Fruit fly (Drosophila melanogaster): ENCODE measurements around the gene Spn.

Spn gene

dm6 chr3L:2494183-2494541 lies 59.9 kb downstream of the Spn start (continued):
- TF ChIP-seq CG1024 (GFP tag; IDR thresholded peaks at IDR 0.05) = peak; percentile 80
- TF ChIP-seq CG13424 (tag; optimal IDR thresholded peaks at IDR 0.05) = peak; percentile 81
- peak; percentile 76 for TF ChIP-seq NfI (GFP tag; optimal IDR thresholded peaks at IDR 0.05)
- TF ChIP-seq CG11695 (GFP tag; IDR thresholded peaks at IDR 0.05) = peak; percentile 94
- peak; percentile 24 for TF ChIP-seq CG2116 (GFP tag; optimal IDR thresholded peaks at IDR 0.05)
- peak; percentile 86 for TF ChIP-seq CG6854 (GFP tag; optimal IDR thresholded peaks at IDR 0.05)
- TF ChIP-seq GATAe (GFP tag; conservative IDR thresholded peaks at IDR 0.05) = peak; percentile 100
- no peak for TF ChIP-seq Atf3 (GFP tag; optimal IDR thresholded peaks at IDR 0.05)
- peak; percentile 92 for TF ChIP-seq CG11456 (GFP tag; IDR thresholded peaks at IDR 0.05)
- peak; percentile 91 for TF ChIP-seq al (GFP tag; IDR thresholded peaks at IDR 0.05)
- TF ChIP-seq pb (GFP tag; optimal IDR thresholded peaks at IDR 0.05) = peak; percentile 88
- peak; percentile 97 for TF ChIP-seq CG18599 (GFP tag; optimal IDR thresholded peaks at IDR 0.05)
- peak; percentile 86 for TF ChIP-seq bcd (GFP tag; optimal IDR thresholded peaks at IDR 0.05)
- TF ChIP-seq scrt (GFP tag; optimal IDR thresholded peaks at IDR 0.05) = peak; percentile 84
- TF ChIP-seq CG8765 (GFP tag; IDR thresholded peaks at IDR 0.05) = peak; percentile 77
- TF ChIP-seq trh (GFP tag; optimal IDR thresholded peaks at IDR 0.05) = peak; percentile 12
- no peak for TF ChIP-seq unc-4 (GFP tag; IDR thresholded peaks at IDR 0.05; ENCODE audit: partially characterized antibody)
- peak; percentile 93 for TF ChIP-seq CG7839 (tag; optimal IDR thresholded peaks at IDR 0.05)
- TF ChIP-seq sisA (GFP tag; IDR thresholded peaks at IDR 0.05) = peak; percentile 90
- TF ChIP-seq CG11504 (tag; optimal IDR thresholded peaks at IDR 0.05) = peak; percentile 90
- peak; percentile 91 for TF ChIP-seq ind (GFP tag; optimal IDR thresholded peaks at IDR 0.05)
- TF ChIP-seq chn (GFP tag; optimal IDR thresholded peaks at IDR 0.05) = peak; percentile 33
- TF ChIP-seq CG6654 (GFP tag; optimal IDR thresholded peaks at IDR 0.05) = peak; percentile 60
- peak; percentile 71; the same call in 1 of the 2 replicates for TF ChIP-seq CG11696 (GFP tag; IDR thresholded peaks at IDR 0.05)
- TF ChIP-seq prd (optimal IDR thresholded peaks at IDR 0.05) = no peak
- TF ChIP-seq prd (GFP tag; IDR thresholded peaks at IDR 0.05) = peak; percentile 93
- peak; percentile 83 for TF ChIP-seq CG1647 (GFP tag; optimal IDR thresholded peaks at IDR 0.05)
- TF ChIP-seq CG10543 (GFP tag; optimal IDR thresholded peaks at IDR 0.05) = peak; percentile 82
- TF ChIP-seq sim (GFP tag; IDR thresholded peaks at IDR 0.05) = peak; percentile 61
- no peak for TF ChIP-seq z (GFP tag; IDR thresholded peaks at IDR 0.05)
- peak; percentile 72 for TF ChIP-seq mirr (GFP tag; optimal IDR thresholded peaks at IDR 0.05)
- TF ChIP-seq lab (GFP tag; optimal IDR thresholded peaks at IDR 0.05) = peak; percentile 97
- TF ChIP-seq CG15601 (tag; optimal IDR thresholded peaks at IDR 0.05) = peak; percentile 32
- peak; percentile 69 for TF ChIP-seq Jarid2 (GFP tag; optimal IDR thresholded peaks at IDR 0.05)
- no peak for TF ChIP-seq Doc3 (GFP tag; IDR thresholded peaks at IDR 0.05; ENCODE audit: partially characterized antibody)
- TF ChIP-seq CG13287 (GFP tag; IDR thresholded peaks at IDR 0.05; ENCODE audit: partially characterized antibody) = no peak
- peak; percentile 41; the same call in 1 of the 3 replicates for TF ChIP-seq sr (GFP tag; IDR thresholded peaks at IDR 0.05)
- peak; percentile 83 for TF ChIP-seq D19B (GFP tag; optimal IDR thresholded peaks at IDR 0.05)
- peak; percentile 94 for TF ChIP-seq Fer1 (GFP tag; optimal IDR thresholded peaks at IDR 0.05)
- peak; percentile 96 for TF ChIP-seq Dbx (GFP tag; IDR thresholded peaks at IDR 0.05)
- TF ChIP-seq tx (GFP tag; optimal IDR thresholded peaks at IDR 0.05) = peak; percentile 6
- peak; percentile 76 for TF ChIP-seq Hsf (GFP tag; optimal IDR thresholded peaks at IDR 0.05)
- no peak for TF ChIP-seq CG3407 (GFP tag; optimal IDR thresholded peaks at IDR 0.05)
- TF ChIP-seq zf30C (GFP tag; optimal IDR thresholded peaks at IDR 0.05) = peak; percentile 86
- TF ChIP-seq Atf6 (GFP tag; IDR thresholded peaks at IDR 0.05) = peak; percentile 93
- peak; percentile 85 for TF ChIP-seq CG15269 (tag; optimal IDR thresholded peaks at IDR 0.05)
- TF ChIP-seq Med (GFP tag) = peak; percentile 99
- TF ChIP-seq CG2120 (GFP tag; optimal IDR thresholded peaks at IDR 0.05) = peak; percentile 91
- peak; percentile 79 for TF ChIP-seq CG3726 (GFP tag; IDR thresholded peaks at IDR 0.05)
- TF ChIP-seq amos (GFP tag; IDR thresholded peaks at IDR 0.05; ENCODE audit: partially characterized antibody) = no peak
- no peak for TF ChIP-seq Dp (GFP tag; optimal IDR thresholded peaks at IDR 0.05)
